Worm (Caenorhabditis elegans) whole organism, L3 larva: ENCODE data around the gene col-158.

Source experiments
- elt-1 ChIP-seq: fragments of 150-350 bp; optimal IDR thresholded peaks from 2 replicates; lab custom pipeline; 2014; ENCODE audit warnings: missing biosample characterization, missing genetic modification characterization
- snpc-4 ChIP-seq: fragments of 150-350 bp; optimal IDR thresholded peaks from 2 replicates; lab custom pipeline; 2014; ENCODE audit warnings: missing biosample characterization, missing genetic modification characterization

ce11 chrV:11823978-11824377 is 5.4 kb upstream of the col-158 start:
- peak; percentile 87 for TF ChIP-seq elt-1 (tag; lab: Kevin White, UChicago)
- peak; percentile 12 for TF ChIP-seq snpc-4 (tag; lab: Kevin White, UChicago)
